Worm (Caenorhabditis elegans) whole organism, late embryonic: ENCODE data around the gene fbxa-12.

Experiments used
- odd-2 ChIP-seq: sonication (generic microtip); optimal IDR thresholded peaks from 2 replicates; lab custom pipeline; 2017; ENCODE audit warnings: antibody characterized with exemption, mild to moderate bottlenecking, missing genetic modification characterization, missing compliant biosample characterization
- sox-4 ChIP-seq: sonication (generic microtip); optimal IDR thresholded peaks from 2 replicates; lab custom pipeline; 2017; ENCODE audit warnings: mild to moderate bottlenecking, missing genetic modification characterization, inconsistent platforms, missing compliant biosample characterization

DNA sequence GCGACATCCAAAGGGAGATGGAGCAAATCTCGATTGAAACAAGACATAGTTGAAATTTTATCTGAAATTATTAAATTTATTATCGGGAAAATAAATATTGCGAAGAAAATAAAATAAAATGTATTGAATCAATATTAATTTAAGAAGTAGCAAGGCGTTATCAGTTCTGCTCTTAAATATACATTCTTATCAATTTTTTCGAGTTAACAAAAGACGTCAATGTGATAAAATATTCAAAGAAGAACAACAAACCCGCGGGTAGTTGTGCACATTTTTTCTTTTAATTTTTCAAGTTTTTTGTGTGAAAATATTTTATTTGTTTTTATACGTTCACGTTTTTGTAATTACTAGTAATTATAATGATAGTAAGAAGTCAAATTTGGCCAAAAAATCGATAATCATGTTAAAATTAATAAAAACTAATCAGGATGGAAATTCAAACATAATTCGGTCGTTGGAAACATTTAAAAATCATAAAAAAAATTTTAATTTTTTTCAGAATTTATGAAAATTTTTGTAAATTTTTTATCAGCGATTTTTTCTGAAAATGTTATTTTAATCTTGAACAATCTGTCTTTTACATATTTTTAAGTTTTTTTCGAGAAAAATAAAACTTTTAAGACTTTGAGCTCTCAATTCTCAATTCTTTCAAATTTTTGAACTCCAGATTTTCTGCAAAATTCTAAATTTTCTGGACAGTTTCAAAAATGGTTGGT lies 46.6 kb downstream of the fbxa-12 start, which contains the start of gene fbxa-9:
- TF ChIP-seq odd-2 (tag; lab: Kevin White, UChicago) (no peak), sox-4 (tag; lab: Kevin White, UChicago) (no peak)
